Worm (Caenorhabditis elegans) whole organism, L4 larva: ENCODE results near the gene M176.4.

Experiments used
- ZK337.2 ChIP-seq: fragments of 200-800 bp; sonication (Bioruptor generic); IDR thresholded peaks from 2 replicates; pipeline ENCODE4 v1.3.6; 2022; ENCODE audit warnings: missing genetic modification reagents, missing genetic modification characterization, missing compliant biosample characterization
- aly-2 ChIP-seq: sonication (generic microtip); optimal IDR thresholded peaks from 2 replicates; lab custom pipeline; 2018; ENCODE audit warnings: missing biosample characterization, missing genetic modification characterization
- arid-1 ChIP-seq: fragments of 200-800 bp; sonication (Bioruptor generic); conservative IDR thresholded peaks from 2 replicates; pipeline ENCODE4 v1.3.6; 2022; ENCODE audit warnings: missing genetic modification reagents, missing genetic modification characterization, missing compliant biosample characterization
- ceh-20 ChIP-seq: fragments of 200-800 bp; sonication (Bioruptor generic); IDR thresholded peaks from 2 replicates; pipeline ENCODE4 v1.3.6; 2022; ENCODE audit warnings: missing genetic modification reagents, missing genetic modification characterization, missing compliant biosample characterization
- ces-1 ChIP-seq: fragments of 150-350 bp; sonication (generic microtip); optimal IDR thresholded peaks from 4 replicates; lab custom pipeline; 2014; ENCODE audit warnings: missing biosample characterization, missing genetic modification reagents, missing genetic modification characterization
- daf-16 ChIP-seq, 3 experiments: sonication (generic microtip); optimal IDR thresholded peaks; 2 replicates each; lab custom pipeline; 2016 to 2017; ENCODE audit warnings: missing genetic modification characterization in 3 of 3, missing genetic modification reagents in 3 of 3, mild to moderate bottlenecking in 2 of 3, missing compliant biosample characterization in 2 of 3, missing biosample characterization in 1 of 3, moderate library complexity in 1 of 3
- lin-1 ChIP-seq: fragments of 200-800 bp; sonication (Bioruptor generic); IDR thresholded peaks from 2 replicates; pipeline ENCODE4 v1.3.6; 2022; ENCODE audit warnings: missing genetic modification reagents, missing genetic modification characterization, missing compliant biosample characterization
- lin-38 ChIP-seq: fragments of 200-800 bp; sonication (Bioruptor generic); IDR thresholded peaks from 2 replicates; pipeline ENCODE4 v1.3.6; 2022; ENCODE audit warnings: missing genetic modification reagents, missing genetic modification characterization, missing compliant biosample characterization
- lsy-2 ChIP-seq, 2 experiments: fragments of 150-350 bp in 1 of 2; sonication (generic microtip) in 1 of 2; optimal IDR thresholded peaks; 2 replicates each; lab custom pipeline; 2014 to 2017; ENCODE audit warnings: missing biosample characterization in 2 of 2, missing genetic modification characterization in 2 of 2
- madf-5 ChIP-seq, 2 experiments: fragments of 200-800 bp; sonication (Bioruptor generic); IDR thresholded peaks; 2 replicates each; pipeline ENCODE4 v1.3.6; 2022; ENCODE audit warnings: missing compliant biosample characterization in 2 of 2, missing genetic modification characterization in 2 of 2
- nhr-11 ChIP-seq: fragments of 150-350 bp; optimal IDR thresholded peaks from 2 replicates; lab custom pipeline; 2014; ENCODE audit warnings: missing biosample characterization, missing genetic modification characterization
- nhr-25 ChIP-seq: sonication (generic microtip); optimal IDR thresholded peaks from 2 replicates; lab custom pipeline; 2017; ENCODE audit warnings: missing genetic modification characterization, mild to moderate bottlenecking, missing compliant biosample characterization, antibody characterized with exemption, moderate library complexity, borderline replicate concordance; ENCODE audit not compliant: insufficient read depth
- nhr-28 ChIP-seq: fragments of 150-350 bp; optimal IDR thresholded peaks from 2 replicates; lab custom pipeline; 2014; ENCODE audit warnings: missing biosample characterization, missing genetic modification characterization
- nhr-41 ChIP-seq: fragments of 200-800 bp; sonication (Bioruptor generic); IDR thresholded peaks from 2 replicates; pipeline ENCODE4 v1.3.6; 2022; ENCODE audit warnings: missing genetic modification reagents, missing genetic modification characterization, missing compliant biosample characterization
- nhr-42 ChIP-seq: fragments of 200-800 bp; sonication (Bioruptor generic); IDR thresholded peaks from 2 replicates; pipeline ENCODE4 v1.3.6; 2022; ENCODE audit warnings: missing genetic modification characterization, missing compliant biosample characterization
- nhr-48 ChIP-seq: sonication (generic microtip); optimal IDR thresholded peaks from 2 replicates; lab custom pipeline; 2016; ENCODE audit warnings: mild to moderate bottlenecking, missing genetic modification characterization, missing compliant biosample characterization
- pqm-1 ChIP-seq: sonication (generic microtip); optimal IDR thresholded peaks from 2 replicates; lab custom pipeline; 2017; ENCODE audit warnings: missing biosample characterization, missing genetic modification characterization
- snpc-4 ChIP-seq: fragments of 150-350 bp; optimal IDR thresholded peaks from 2 replicates; lab custom pipeline; 2014; ENCODE audit warnings: missing biosample characterization, missing genetic modification characterization
- tra-1 ChIP-seq: fragments of 200-800 bp; sonication (Bioruptor generic); IDR thresholded peaks from 2 replicates; pipeline ENCODE4 v1.3.6; 2022; ENCODE audit warnings: missing genetic modification reagents, missing genetic modification characterization, missing compliant biosample characterization
- ztf-7 ChIP-seq: fragments of 150-350 bp; optimal IDR thresholded peaks from 2 replicates; lab custom pipeline; 2014; ENCODE audit warnings: missing biosample characterization, missing genetic modification characterization

M176.4 gene

ce11 chrII:9468414-9468813, 50.2 kb downstream of the M176.4 start, which contains the start of gene chil-23 (continued):
- no peak for TF ChIP-seq nhr-41
- TF ChIP-seq lin-38: no peak
- TF ChIP-seq ZK337.2: no peak
- no peak for TF ChIP-seq ztf-7 (tag; lab: Kevin White, UChicago)
- TF ChIP-seq lin-1: 0 out of 2 replicates have a peak, but pooled peaks have one; percentile 44
- no peak for TF ChIP-seq snpc-4 (tag; lab: Kevin White, UChicago)
- TF ChIP-seq tra-1 (GFP tag; lab: Robert Waterston, UW): no peak
- TF ChIP-seq nhr-25 (tag; lab: Kevin White, UChicago): no peak
- TF ChIP-seq nhr-28 (tag; lab: Kevin White, UChicago): peak; percentile 88
- no peak for TF ChIP-seq ces-1 (GFP tag; lab: Kevin White, UChicago)
- TF ChIP-seq nhr-48 (tag; lab: Kevin White, UChicago): no peak
- no peak for TF ChIP-seq lsy-2 (tag; optimal IDR thresholded peaks at IDR 0.05; lab: Kevin White, UChicago)
- TF ChIP-seq, all 104 proteins: peak for 8

- TF ChIP-seq arid-1 (GFP tag; lab: Robert Waterston, UW) (no peak), madf-5 (GFP tag; IDR thresholded peaks at IDR 0.05; lab: Robert Waterston, UW) (no peak), nhr-11 (tag; lab: Kevin White, UChicago) (no peak), aly-2 (tag; lab: Kevin White, UChicago) (no peak), ces-1 (GFP tag; lab: Kevin White, UChicago) (no peak), daf-16 (GFP tag; optimal IDR thresholded peaks at IDR 0.05; lab: Kevin White, UChicago) (no peak), daf-16 (tag; optimal IDR thresholded peaks at IDR 0.05; lab: Kevin White, UChicago) (peak; percentile 72), ceh-20 (no peak), nhr-28 (tag; lab: Kevin White, UChicago) (peak; percentile 40), nhr-42 (no peak), pqm-1 (tag; lab: Kevin White, UChicago) (peak; percentile 88)
These were observed 51.9 kb downstream of the M176.4 start, which contains the start of gene T19H5.6 for ce11 chrII:9470027-9470426. T19H5.6 (minus strand) TSS chrII:9470221.
